Fruit fly (Drosophila melanogaster) whole organism, embryonic: ENCODE measurements around the gene CG6607.

Experiments used
- CG11695 ChIP-seq: fragments of 200-800 bp; sonication (Bioruptor generic); IDR thresholded peaks from 3 replicates; pipeline ENCODE4 v1.3.6; 2022; ENCODE audit warnings: missing biosample characterization, missing genetic modification characterization
- CG12299 ChIP-seq: fragments of 200-800 bp; sonication (Bioruptor generic); optimal IDR thresholded peaks from 2 replicates; lab custom pipeline; 2018; ENCODE audit warnings: missing biosample characterization, mild to moderate bottlenecking, missing genetic modification characterization
- CG15514 ChIP-seq: fragments of 200-800 bp; sonication (Bioruptor generic); optimal IDR thresholded peaks from 3 replicates; lab custom pipeline; 2017; ENCODE audit warnings: missing biosample characterization, missing genetic modification characterization, mild to moderate bottlenecking, moderate library complexity, missing genetic modification reagents
- CG18011 ChIP-seq: fragments of 200-800 bp; sonication (Bioruptor generic); optimal IDR thresholded peaks from 2 replicates; lab custom pipeline; 2017; ENCODE audit warnings: missing biosample characterization, missing genetic modification characterization, mild to moderate bottlenecking, moderate library complexity, missing genotype
- Dfd ChIP-seq, 2 experiments: fragments of >200 bp; optimal IDR thresholded peaks; 2 replicates each; lab custom pipeline; 2017; ENCODE audit warnings: missing biosample characterization in 2 of 2, missing genetic modification characterization in 2 of 2
- Hr78 ChIP-seq, 2 experiments: fragments of 200-800 bp in 1 of 2; fragments of >200 bp in 1 of 2; sonication (Bioruptor generic) in 1 of 2; optimal IDR thresholded peaks; 2 replicates each; lab custom pipeline; 2017 to 2019; ENCODE audit warnings: missing biosample characterization in 2 of 2, missing genetic modification characterization in 2 of 2, mild to moderate bottlenecking in 1 of 2, moderate library complexity in 1 of 2
- Mad ChIP-seq: fragments of 200-800 bp; sonication (Bioruptor generic); optimal IDR thresholded peaks from 2 replicates; lab custom pipeline; 2016; ENCODE audit warnings: missing biosample characterization, missing genetic modification characterization
- Tbp ChIP-seq: fragments of >200 bp; optimal IDR thresholded peaks from 2 replicates; lab custom pipeline; 2018; ENCODE audit warnings: missing biosample characterization, missing genetic modification characterization
- bbx ChIP-seq: fragments of 200-800 bp; sonication (Bioruptor generic); IDR thresholded peaks from 2 replicates; pipeline ENCODE4 v1.3.6; 2022; ENCODE audit warnings: missing biosample characterization, missing genetic modification characterization; ENCODE audit not compliant: partially characterized antibody
- bsh ChIP-seq, 2 experiments: fragments of 200-800 bp; sonication (Bioruptor generic); optimal IDR thresholded peaks; 2 replicates each; lab custom pipeline; 2017 to 2018; ENCODE audit warnings: mild to moderate bottlenecking in 2 of 2, missing biosample characterization in 2 of 2, missing genetic modification characterization in 2 of 2, moderate library complexity in 1 of 2
- sr ChIP-seq: fragments of 200-800 bp; sonication (Bioruptor generic); IDR thresholded peaks from 3 replicates; pipeline ENCODE4 v1.3.6; 2022; ENCODE audit warnings: missing biosample characterization, missing genetic modification characterization

DNA sequence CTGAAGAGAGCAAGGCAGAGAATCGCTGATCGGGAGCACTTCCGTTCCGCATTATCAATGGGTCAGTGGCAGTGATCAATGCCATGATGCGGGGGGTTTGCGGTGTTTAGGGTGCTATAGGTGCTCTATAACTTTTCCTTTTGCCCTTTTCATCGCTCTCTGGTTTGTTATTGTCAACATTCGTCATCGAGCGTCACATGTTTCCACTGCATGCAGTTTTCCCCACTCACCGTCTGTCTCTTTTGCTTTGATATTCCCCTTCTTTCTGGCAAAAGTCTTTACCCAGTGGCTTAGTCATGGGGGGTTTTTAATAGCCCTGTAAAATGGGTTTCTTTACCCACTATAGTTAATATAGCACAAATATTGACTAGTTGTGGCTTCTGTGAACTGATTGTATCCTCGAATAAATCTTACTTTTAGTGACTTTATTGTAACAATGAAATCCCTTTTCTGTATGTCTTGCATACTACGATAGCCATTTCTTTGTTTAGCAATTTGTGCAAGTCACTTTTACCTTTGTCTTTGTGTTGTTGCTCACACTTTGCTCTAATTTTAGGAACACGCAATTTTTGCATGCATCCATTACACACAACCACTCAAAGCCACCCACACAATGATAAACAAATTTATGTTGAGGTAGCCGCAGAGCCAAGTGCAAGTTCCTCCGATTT lies 39.0 kb downstream of the CG6607 start:
- TF ChIP-seq bsh (GFP tag; optimal IDR thresholded peaks at IDR 0.05; lab: Kevin White, UChicago) (no peak), Mad (no peak), CG11695 (no peak), Tbp (GFP tag; lab: Kevin White, UChicago) (no peak), Hr78 (GFP tag; optimal IDR thresholded peaks at IDR 0.05; lab: Kevin White, UChicago) (no peak), bbx (GFP tag; lab: Robert Waterston, UW) (no peak), CG12299 (tag; lab: Kevin White, UChicago) (no peak), CG18011 (GFP tag; lab: Kevin White, UChicago) (no peak), Dfd (GFP tag; optimal IDR thresholded peaks at IDR 0.05; lab: Kevin White, UChicago) (no peak), CG15514 (GFP tag; lab: Kevin White, UChicago) (no peak), sr (GFP tag; lab: Robert Waterston, UW) (no peak; the same call in 2 of the 3 replicates)
